Worm (Caenorhabditis elegans): Measurements from ENCODE around the gene clic-1.

The clic-1 gene

ce11 chrV:7728003-7728678, 6.6 kb downstream of the clic-1 start (continued):
- TF ChIP-seq ama-1 (optimal IDR thresholded peaks at IDR 0.05): no peak
- TF ChIP-seq alr-1 (tag; optimal IDR thresholded peaks at IDR 0.05): no peak
- peak; percentile 91 for TF ChIP-seq nhr-129 (tag; optimal IDR thresholded peaks at IDR 0.05)
- no peak for TF ChIP-seq ceh-16 (tag; optimal IDR thresholded peaks at IDR 0.05)
- TF ChIP-seq crh-2 (tag; optimal IDR thresholded peaks at IDR 0.05): peak; percentile 78
- TF ChIP-seq aly-2 (tag; optimal IDR thresholded peaks at IDR 0.05): no peak
- TF ChIP-seq lsy-2 (tag; optimal IDR thresholded peaks at IDR 0.05): peak; percentile 51 to 75
- TF ChIP-seq elt-3 (tag; optimal IDR thresholded peaks at IDR 0.05): no peak
- TF ChIP-seq C34F6.9 (tag; optimal IDR thresholded peaks at IDR 0.05): peak; percentile 94
- TF ChIP-seq unc-55 (GFP tag; optimal IDR thresholded peaks at IDR 0.05): peak; percentile 88
- peak; percentile 93 for TF ChIP-seq zag-1 (tag; optimal IDR thresholded peaks at IDR 0.05)
- no peak for TF ChIP-seq ztf-11 (tag; optimal IDR thresholded peaks at IDR 0.05)
- TF ChIP-seq nhr-10 (tag; optimal IDR thresholded peaks at IDR 0.05): no peak
- no peak for TF ChIP-seq nhr-23 (tag; optimal IDR thresholded peaks at IDR 0.05)
- no peak for TF ChIP-seq fos-1 (tag; optimal IDR thresholded peaks at IDR 0.05)
- TF ChIP-seq nhr-12 (tag; optimal IDR thresholded peaks at IDR 0.05): no peak
- TF ChIP-seq R02D3.7 (tag; optimal IDR thresholded peaks at IDR 0.05): no peak
- TF ChIP-seq elt-1 (tag; optimal IDR thresholded peaks at IDR 0.05): no peak

- TF ChIP-seq crh-2 (tag; optimal IDR thresholded peaks at IDR 0.05): peak; percentile 33
- TF ChIP-seq ZK546.5 (tag; optimal IDR thresholded peaks at IDR 0.05): no peak
- no peak for TF ChIP-seq R02D3.7 (tag; optimal IDR thresholded peaks at IDR 0.05)
- peak; percentile 27 for TF ChIP-seq F13H6.1 (tag; optimal IDR thresholded peaks at IDR 0.05)
- TF ChIP-seq sma-9 (GFP tag; optimal IDR thresholded peaks at IDR 0.05): peak; percentile 52
- no peak for TF ChIP-seq sma-9 (tag; optimal IDR thresholded peaks at IDR 0.05)
- peak; percentile 28 for TF ChIP-seq C34F6.9 (tag; optimal IDR thresholded peaks at IDR 0.05)
- TF ChIP-seq unc-39 (tag; optimal IDR thresholded peaks at IDR 0.05): no peak
- peak in 1 of 2 experiments; percentile 22 for TF ChIP-seq lsy-2 (tag; optimal IDR thresholded peaks at IDR 0.05)
- peak; percentile 34 for TF ChIP-seq unc-55 (GFP tag; optimal IDR thresholded peaks at IDR 0.05)
- no peak for TF ChIP-seq nhr-11 (tag; optimal IDR thresholded peaks at IDR 0.05)
Measured at ce11 chrV:7726927-7727326, 7.8 kb downstream of the clic-1 start.

ce11 chrV:7726202-7726601, 8.5 kb downstream of the clic-1 start:
- TF ChIP-seq unc-55 (GFP tag; optimal IDR thresholded peaks at IDR 0.05) (peak; percentile 71), mdl-1 (tag; optimal IDR thresholded peaks at IDR 0.05) (no peak), snpc-4 (tag; optimal IDR thresholded peaks at IDR 0.05) (no peak)

ce11 chrV:7723967-7724544, 10.7 kb downstream of the clic-1 start, which contains the start of the genes ZK105.6 and ZK105.8:
Gene ZK105.6 (minus strand): TSS chrV:7724067.
Gene ZK105.8 (plus strand): TSS chrV:7724494.
- no peak for TF ChIP-seq nhr-21 (tag; optimal IDR thresholded peaks at IDR 0.05)
- TF ChIP-seq sem-4 (tag; optimal IDR thresholded peaks at IDR 0.05): no peak
- TF ChIP-seq nhr-6 (tag; optimal IDR thresholded peaks at IDR 0.05): no peak
- TF ChIP-seq blmp-1 (tag; optimal IDR thresholded peaks at IDR 0.05; ENCODE audit: insufficient read depth): no peak
- no peak for TF ChIP-seq ama-1 (optimal IDR thresholded peaks at IDR 0.05)
- no peak for TF ChIP-seq lsy-2 (tag; optimal IDR thresholded peaks at IDR 0.05)
- no peak for TF ChIP-seq unc-55 (GFP tag; optimal IDR thresholded peaks at IDR 0.05)
- TF ChIP-seq alr-1 (tag; optimal IDR thresholded peaks at IDR 0.05): no peak
- no peak for TF ChIP-seq mdl-1 (tag; optimal IDR thresholded peaks at IDR 0.05)
- TF ChIP-seq elt-1 (tag; optimal IDR thresholded peaks at IDR 0.05): no peak
- TF ChIP-seq ztf-1 (GFP tag; conservative IDR thresholded peaks at IDR 0.05): no peak
- no peak for TF ChIP-seq elt-3 (tag; optimal IDR thresholded peaks at IDR 0.05)

ce11 chrV:7721945-7722344, 12.8 kb downstream of the clic-1 start, which contains the start of gene ZK105.14:
Gene ZK105.14 (minus strand): TSS chrV:7722045.
- TF ChIP-seq nhr-6 (tag; optimal IDR thresholded peaks at IDR 0.05) (no peak), ceh-82 (tag; optimal IDR thresholded peaks at IDR 0.05) (no peak), mbf-1 (tag; optimal IDR thresholded peaks at IDR 0.05) (no peak), C34F6.9 (tag; optimal IDR thresholded peaks at IDR 0.05) (no peak), unc-39 (tag; optimal IDR thresholded peaks at IDR 0.05) (no peak), lin-39 (tag; optimal IDR thresholded peaks at IDR 0.05) (no peak), nhr-129 (tag; optimal IDR thresholded peaks at IDR 0.05) (no peak), nhr-10 (tag; optimal IDR thresholded peaks at IDR 0.05) (no peak), alr-1 (tag; optimal IDR thresholded peaks at IDR 0.05) (no peak), unc-62 (GFP tag; optimal IDR thresholded peaks at IDR 0.05) (no peak), egl-27 (tag; optimal IDR thresholded peaks at IDR 0.05) (no peak), ztf-11 (tag; optimal IDR thresholded peaks at IDR 0.05) (no peak), sem-4 (tag; optimal IDR thresholded peaks at IDR 0.05) (no peak), ceh-16 (tag; optimal IDR thresholded peaks at IDR 0.05) (no peak), F13H6.1 (tag; optimal IDR thresholded peaks at IDR 0.05) (no peak)
